Fruit fly (Drosophila melanogaster): ENCODE data around the gene Sbat.

The Sbat gene

dm6 chr2L:2855773-2856615, 22.1 kb upstream of the Sbat start, which contains the start of the genes CG3104 and RpS21 (continued):
- TF ChIP-seq CG3163 (GFP tag; optimal IDR thresholded peaks at IDR 0.05) (peak; percentile 68), Dll (GFP tag; IDR thresholded peaks at IDR 0.05; ENCODE audit: partially characterized antibody) (0 out of 4 replicates have a peak, but pooled peaks have one; percentile 31), pan (optimal IDR thresholded peaks at IDR 0.05) (no peak), pan (GFP tag; optimal IDR thresholded peaks at IDR 0.05 in 1 of 2, IDR thresholded peaks at IDR 0.05 in 1 of 2) (peak in 1 of 2 experiments; percentile 85), tio (GFP tag; optimal IDR thresholded peaks at IDR 0.05) (peak; percentile 74), fd96Cb (tag; optimal IDR thresholded peaks at IDR 0.05) (peak; percentile 60), HmgD (GFP tag; optimal IDR thresholded peaks at IDR 0.05) (peak; percentile 61), CG34422 (GFP tag; IDR thresholded peaks at IDR 0.05) (peak; percentile 94), HLH3B (GFP tag; IDR thresholded peaks at IDR 0.05) (peak; percentile 80), CG1647 (GFP tag; optimal IDR thresholded peaks at IDR 0.05) (peak; percentile 82), CG4730 (GFP tag; IDR thresholded peaks at IDR 0.05) (peak; percentile 77), Xbp1 (GFP tag; optimal IDR thresholded peaks at IDR 0.05) (peak; percentile 92), bab2 (GFP tag; optimal IDR thresholded peaks at IDR 0.05) (peak; percentile 84), lmd (GFP tag; IDR thresholded peaks at IDR 0.05) (peak; percentile 82), CG10654 (GFP tag; optimal IDR thresholded peaks at IDR 0.05) (peak; percentile 88), trh (GFP tag; optimal IDR thresholded peaks at IDR 0.05) (peak; percentile 65), CG31224 (GFP tag; IDR thresholded peaks at IDR 0.05) (peak; percentile 75), Max (GFP tag; optimal IDR thresholded peaks at IDR 0.05) (peak; percentile 89), CG3065 (GFP tag; optimal IDR thresholded peaks at IDR 0.05) (peak; percentile 57), ewg (GFP tag; optimal IDR thresholded peaks at IDR 0.05) (peak; percentile 83), CG17186 (GFP tag; optimal IDR thresholded peaks at IDR 0.05) (peak; percentile 81), Ssrp (tag; optimal IDR thresholded peaks at IDR 0.05) (peak; percentile 66), nerfin-2 (GFP tag; IDR thresholded peaks at IDR 0.05; ENCODE audit: partially characterized antibody) (no peak), Stat92E (GFP tag; optimal IDR thresholded peaks at IDR 0.05) (peak in 1 of 3 experiments; percentile 72), Usf (GFP tag; optimal IDR thresholded peaks at IDR 0.05) (peak; percentile 85), stwl (tag; optimal IDR thresholded peaks at IDR 0.05) (peak; percentile 79), CG15601 (tag; optimal IDR thresholded peaks at IDR 0.05) (peak; percentile 87), Side (GFP tag; optimal IDR thresholded peaks at IDR 0.05) (peak; percentile 81), CG30431 (GFP tag; optimal IDR thresholded peaks at IDR 0.05) (peak; percentile 85), CG4360 (GFP tag; IDR thresholded peaks at IDR 0.05) (peak; percentile 62), cas (GFP tag; IDR thresholded peaks at IDR 0.05) (peak; percentile 61), Hr78 (GFP tag; optimal IDR thresholded peaks at IDR 0.05) (no peak), Lhr (GFP tag; optimal IDR thresholded peaks at IDR 0.05) (peak; percentile 96), CG4617 (GFP tag; optimal IDR thresholded peaks at IDR 0.05; ENCODE audit: borderline replicate concordance) (peak; percentile 92), z (GFP tag; IDR thresholded peaks at IDR 0.05) (no peak), CG12942 (GFP tag; optimal IDR thresholded peaks at IDR 0.05) (peak; percentile 76), CG4820 (GFP tag; optimal IDR thresholded peaks at IDR 0.05) (peak; percentile 72), CG13624 (GFP tag; optimal IDR thresholded peaks at IDR 0.05) (peak; percentile 86), D19A (tag; optimal IDR thresholded peaks at IDR 0.05) (peak; percentile 92), cwo (GFP tag; optimal IDR thresholded peaks at IDR 0.05) (peak; percentile 63), eyg (GFP tag; optimal IDR thresholded peaks at IDR 0.05) (peak; percentile 84), H15 (GFP tag; IDR thresholded peaks at IDR 0.05) (peak; percentile 81), chif (GFP tag; optimal IDR thresholded peaks at IDR 0.05) (peak; percentile 52 to 73), CG3838 (GFP tag; optimal IDR thresholded peaks at IDR 0.05) (peak; percentile 77), CHES-1-like (GFP tag; optimal IDR thresholded peaks at IDR 0.05) (peak; percentile 80), dimm (GFP tag; IDR thresholded peaks at IDR 0.05) (peak; percentile 66), Optix (GFP tag; IDR thresholded peaks at IDR 0.05) (peak; percentile 82), CG9876 (GFP tag; optimal IDR thresholded peaks at IDR 0.05) (peak; percentile 93), vfl (GFP tag; optimal IDR thresholded peaks at IDR 0.05) (peak; percentile 12)
